Worm (Caenorhabditis elegans): ENCODE results near the gene acr-14.
A peak's percentile ranks its signal among the peaks of the same experiment; 100 is the strongest.

acr-14 gene

ce11 chrII:8128273-8129039 is 48.5 kb downstream of the acr-14 start (continued):
- 0 out of 2 replicates have a peak, but pooled peaks have one; percentile 10 for TF ChIP-seq hmg-1.2 (GFP tag; IDR thresholded peaks at IDR 0.05)

DNA sequence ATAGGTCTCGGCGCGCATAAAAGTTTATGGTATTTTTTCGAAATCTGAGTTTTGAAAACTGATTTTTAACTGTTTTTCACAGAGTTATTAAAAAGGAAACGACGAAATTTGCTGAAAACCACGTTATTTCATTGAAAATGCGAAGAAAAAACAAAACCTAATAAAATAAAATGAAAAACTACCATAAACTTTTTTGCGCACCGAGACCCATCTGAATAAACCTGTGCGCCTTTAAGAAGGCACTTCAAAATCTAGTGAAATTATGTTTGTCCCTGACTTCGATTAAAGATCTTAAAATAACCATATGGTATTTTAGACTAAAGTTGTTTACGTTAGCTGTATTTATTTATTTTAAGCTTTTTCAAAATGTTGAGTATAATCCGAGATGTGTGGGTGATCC is 49.2 kb downstream of the acr-14 start:
- TF ChIP-seq lsl-1 (GFP tag; optimal IDR thresholded peaks at IDR 0.05) (peak; percentile 70), xnd-1 (tag; optimal IDR thresholded peaks at IDR 0.05) (peak; percentile 55), F33H1.4 (GFP tag; IDR thresholded peaks at IDR 0.05) (peak; percentile 63), pbrm-1 (GFP tag; IDR thresholded peaks at IDR 0.05) (no peak)

ce11 chrII:8127290-8127689 is 49.7 kb downstream of the acr-14 start:
- TF ChIP-seq somi-1 (GFP tag; optimal IDR thresholded peaks at IDR 0.05): no peak
- TF ChIP-seq Y53G8AR.9 (GFP tag; conservative IDR thresholded peaks at IDR 0.05): no peak
- TF ChIP-seq nfyb-1 (GFP tag; IDR thresholded peaks at IDR 0.05): 0 out of 2 replicates have a peak, but pooled peaks have one; percentile 14
- TF ChIP-seq F22D6.2 (tag; optimal IDR thresholded peaks at IDR 0.05): no peak
- TF ChIP-seq nhr-179 (tag; optimal IDR thresholded peaks at IDR 0.05): no peak
- TF ChIP-seq K12H6.12 (tag; optimal IDR thresholded peaks at IDR 0.05): no peak
- peak; percentile 73 for TF ChIP-seq ets-4 (GFP tag; optimal IDR thresholded peaks at IDR 0.05)
- TF ChIP-seq F23B12.7 (tag; optimal IDR thresholded peaks at IDR 0.05; ENCODE audit: insufficient read depth): no peak
- no peak for TF ChIP-seq ceh-58 (GFP tag; IDR thresholded peaks at IDR 0.05)
- no peak for TF ChIP-seq xnd-1 (tag; optimal IDR thresholded peaks at IDR 0.05)
- TF ChIP-seq nhr-27 (tag; optimal IDR thresholded peaks at IDR 0.05): no peak
- no peak for TF ChIP-seq ztf-25 (GFP tag; IDR thresholded peaks at IDR 0.05)
- no peak for TF ChIP-seq lin-35 (GFP tag; optimal IDR thresholded peaks at IDR 0.05)
- TF ChIP-seq nhr-80 (tag; optimal IDR thresholded peaks at IDR 0.05): peak; percentile 95
- no peak for TF ChIP-seq ccch-3 (GFP tag; optimal IDR thresholded peaks at IDR 0.05)

DNA sequence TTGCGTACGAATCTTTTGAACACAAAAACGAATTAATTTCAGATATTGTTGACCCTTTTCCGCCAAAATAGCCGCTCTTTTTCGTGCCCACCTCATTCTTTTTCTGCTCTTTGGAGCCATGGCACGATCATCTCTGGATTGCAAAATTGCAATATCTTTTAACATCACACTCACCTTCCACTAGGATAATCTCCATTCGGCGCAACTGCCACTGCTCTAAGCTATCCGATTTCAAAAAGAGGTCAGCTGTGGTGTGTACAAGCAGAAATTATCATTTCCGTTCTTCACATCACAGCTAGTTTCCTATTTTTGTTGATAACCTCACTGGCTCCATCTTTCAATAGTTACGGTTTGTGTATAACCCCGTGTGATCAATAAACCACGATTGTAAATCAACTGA is 50.4 kb downstream of the acr-14 start:
- TF ChIP-seq zfh-2 (GFP tag; conservative IDR thresholded peaks at IDR 0.05): no peak
- TF ChIP-seq mes-4 (tag; optimal IDR thresholded peaks at IDR 0.05): no peak
- no peak for TF ChIP-seq madf-10 (tag; optimal IDR thresholded peaks at IDR 0.05)

- no peak for TF ChIP-seq nhr-27 (tag; optimal IDR thresholded peaks at IDR 0.05)
- 0 out of 2 replicates have a peak, but pooled peaks have one; percentile 13 for TF ChIP-seq nfyb-1 (GFP tag; IDR thresholded peaks at IDR 0.05)
- no peak for TF ChIP-seq snpc-4 (GFP tag; optimal IDR thresholded peaks at IDR 0.05)
- no peak for TF ChIP-seq snpc-4 (tag; optimal IDR thresholded peaks at IDR 0.05)
- TF ChIP-seq ztf-28 (GFP tag; IDR thresholded peaks at IDR 0.05): no peak
- TF ChIP-seq B0019.2 (GFP tag; conservative IDR thresholded peaks at IDR 0.05): no peak
- no peak for TF ChIP-seq nhr-120 (GFP tag; IDR thresholded peaks at IDR 0.05)
- no peak for TF ChIP-seq lsy-27 (tag; optimal IDR thresholded peaks at IDR 0.05; ENCODE audit: borderline replicate concordance, insufficient read depth)
- peak; percentile 61; the same call in 1 of the 2 replicates for TF ChIP-seq hmg-1.2 (GFP tag; IDR thresholded peaks at IDR 0.05)
- TF ChIP-seq egl-44 (GFP tag; IDR thresholded peaks at IDR 0.05): no peak
- TF ChIP-seq ztf-25 (GFP tag; IDR thresholded peaks at IDR 0.05): no peak
- no peak for TF ChIP-seq lir-1 (GFP tag; conservative IDR thresholded peaks at IDR 0.05)
- TF ChIP-seq F23B12.7 (tag; optimal IDR thresholded peaks at IDR 0.05; ENCODE audit: insufficient read depth): no peak
- no peak for TF ChIP-seq F52B5.7 (tag; optimal IDR thresholded peaks at IDR 0.05)
- TF ChIP-seq ekl-4 (GFP tag; IDR thresholded peaks at IDR 0.05): no peak
- TF ChIP-seq nfya-1 (tag; optimal IDR thresholded peaks at IDR 0.05; ENCODE audit: borderline replicate concordance, insufficient read depth): no peak
- TF ChIP-seq Y56A3A.18 (GFP tag; IDR thresholded peaks at IDR 0.05): no peak
- no peak for TF ChIP-seq unc-130 (GFP tag; optimal IDR thresholded peaks at IDR 0.05)
- no peak for TF ChIP-seq ama-1 (optimal IDR thresholded peaks at IDR 0.05)
- no peak for TF ChIP-seq ama-1 (GFP tag; optimal IDR thresholded peaks at IDR 0.05)
- no peak for TF ChIP-seq ceh-40 (GFP tag; IDR thresholded peaks at IDR 0.05)
- TF ChIP-seq cebp-2 (GFP tag; IDR thresholded peaks at IDR 0.05): no peak
- TF ChIP-seq ztf-26 (tag; optimal IDR thresholded peaks at IDR 0.05): no peak
- no peak for TF ChIP-seq mes-4 (tag; optimal IDR thresholded peaks at IDR 0.05)
- TF ChIP-seq F55B11.4 (tag; optimal IDR thresholded peaks at IDR 0.05; ENCODE audit: borderline replicate concordance, insufficient read depth): no peak
- no peak for TF ChIP-seq ets-4 (GFP tag; optimal IDR thresholded peaks at IDR 0.05)
- TF ChIP-seq nhr-179 (tag; optimal IDR thresholded peaks at IDR 0.05): no peak
These were observed 50.9 kb downstream of the acr-14 start for ce11 chrII:8126132-8126531.

Data from whole organism, young adult.